Fruit fly (Drosophila melanogaster): Measurements from ENCODE around the gene CG5194.

The CG5194 gene

DNA sequence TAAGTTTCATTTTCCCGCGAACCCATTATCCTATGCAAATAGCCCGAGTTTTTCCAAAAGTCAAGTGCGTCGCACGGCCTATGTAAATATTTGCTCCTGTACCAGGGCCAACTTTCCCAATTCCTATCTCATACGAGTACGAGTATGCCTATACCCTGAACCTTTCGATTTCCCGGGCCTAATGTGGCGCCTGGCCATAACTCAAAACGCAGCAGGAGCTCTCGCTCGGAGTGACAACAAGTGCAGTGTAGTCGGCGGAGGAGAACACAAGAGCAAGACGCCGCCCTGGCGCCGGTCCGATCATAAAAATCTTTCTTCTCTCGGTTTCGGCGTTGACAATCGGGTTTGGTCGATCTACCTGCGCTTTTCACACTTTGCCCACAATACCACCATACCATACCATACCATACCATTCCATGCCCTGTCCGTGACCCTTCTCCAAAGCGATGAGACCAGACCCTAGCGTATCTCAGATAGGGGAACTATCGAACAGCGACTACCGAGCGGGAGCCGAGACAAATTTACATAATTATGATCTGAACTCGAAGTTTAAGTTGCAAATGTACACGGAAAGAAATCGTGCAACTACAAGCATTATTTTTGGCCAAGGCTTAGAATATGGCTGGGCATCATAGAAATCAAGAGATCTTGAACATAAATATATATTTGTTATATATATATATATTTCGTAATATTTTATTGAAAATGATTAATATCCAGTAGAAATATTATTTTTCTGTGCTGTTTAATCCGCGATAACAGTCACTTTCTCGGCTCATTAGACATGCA is 32.8 kb upstream of the CG5194 start (continued):
- TF ChIP-seq bcd (GFP tag; optimal IDR thresholded peaks at IDR 0.05) (peak; percentile 40), Dbx (GFP tag; IDR thresholded peaks at IDR 0.05) (no peak), CG30431 (GFP tag; optimal IDR thresholded peaks at IDR 0.05) (peak; percentile 23), CG34224 (GFP tag; IDR thresholded peaks at IDR 0.05; ENCODE audit: partially characterized antibody) (no peak), E2f1 (GFP tag; IDR thresholded peaks at IDR 0.05) (no peak), Fer2 (tag; optimal IDR thresholded peaks at IDR 0.05) (no peak), eyg (GFP tag; optimal IDR thresholded peaks at IDR 0.05) (no peak), Meics (GFP tag; optimal IDR thresholded peaks at IDR 0.05) (no peak), ind (GFP tag; optimal IDR thresholded peaks at IDR 0.05) (no peak), sima (GFP tag; optimal IDR thresholded peaks at IDR 0.05) (no peak), CG13123 (GFP tag; optimal IDR thresholded peaks at IDR 0.05) (no peak), pfk (GFP tag; optimal IDR thresholded peaks at IDR 0.05) (no peak), CG8388 (GFP tag; optimal IDR thresholded peaks at IDR 0.05) (peak; percentile 51), NK7.1 (GFP tag; optimal IDR thresholded peaks at IDR 0.05) (no peak), CG31388 (GFP tag; optimal IDR thresholded peaks at IDR 0.05) (no peak), bbx (GFP tag; IDR thresholded peaks at IDR 0.05; ENCODE audit: partially characterized antibody) (no peak), Hr78 (GFP tag; optimal IDR thresholded peaks at IDR 0.05) (peak in 1 of 2 experiments; percentile 65), CG10543 (GFP tag; optimal IDR thresholded peaks at IDR 0.05) (no peak), crp (GFP tag; optimal IDR thresholded peaks at IDR 0.05) (no peak), wdn (GFP tag; IDR thresholded peaks at IDR 0.05) (no peak), CG12744 (GFP tag; optimal IDR thresholded peaks at IDR 0.05) (no peak), CG12299 (tag; optimal IDR thresholded peaks at IDR 0.05) (no peak), H15 (GFP tag; IDR thresholded peaks at IDR 0.05) (no peak), lov (optimal IDR thresholded peaks at IDR 0.05) (no peak), lov (GFP tag; IDR thresholded peaks at IDR 0.05) (no peak), pb (GFP tag; optimal IDR thresholded peaks at IDR 0.05) (no peak), Ssrp (tag; optimal IDR thresholded peaks at IDR 0.05) (peak; percentile 68), Dip2 (GFP tag; IDR thresholded peaks at IDR 0.05) (no peak), CG4328 (GFP tag; optimal IDR thresholded peaks at IDR 0.05) (no peak), Taf1 (GFP tag; IDR thresholded peaks at IDR 0.05) (no peak), Hmx (GFP tag; optimal IDR thresholded peaks at IDR 0.05) (no peak), abd-A (tag; optimal IDR thresholded peaks at IDR 0.05) (peak; percentile 59), caup (GFP tag; optimal IDR thresholded peaks at IDR 0.05; ENCODE audit: severe bottlenecking) (no peak), CG5953 (GFP tag; IDR thresholded peaks at IDR 0.05) (no peak), tgo (GFP tag; IDR thresholded peaks at IDR 0.05) (no peak; the same call in 2 of the 3 replicates), Sox100B (GFP tag; optimal IDR thresholded peaks at IDR 0.05) (peak; percentile 55)

DNA sequence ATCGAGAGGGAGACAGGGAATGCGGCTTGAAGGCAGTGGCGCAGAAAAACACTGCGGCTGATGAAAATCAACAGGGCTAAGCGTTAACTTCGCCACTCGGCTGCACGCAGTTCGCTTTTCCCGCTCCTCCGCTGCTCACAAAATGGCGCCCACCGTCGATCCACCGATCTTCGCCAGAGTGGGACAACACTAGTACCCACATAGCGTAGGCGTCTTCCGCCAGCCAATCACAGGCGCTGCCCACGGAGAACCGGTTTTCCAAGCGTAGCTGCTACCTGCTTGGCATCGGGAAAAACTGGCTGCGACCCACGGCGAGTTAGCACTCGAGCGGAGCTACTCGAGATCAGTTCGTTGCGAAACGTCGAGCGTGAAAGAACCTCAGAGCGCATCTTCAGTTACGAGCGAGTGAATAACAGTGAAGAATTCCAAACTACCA is 31.4 kb upstream of the CG5194 start, which contains the start of gene Doc1:
Gene Doc1, plus strand, starts transcription at position 334 of the 436 bp plus-strand sequence.
- TF ChIP-seq Vsx1 (GFP tag; optimal IDR thresholded peaks at IDR 0.05) (no peak), Nf-YA (GFP tag; IDR thresholded peaks at IDR 0.05) (peak; percentile 96), CG8765 (GFP tag; IDR thresholded peaks at IDR 0.05) (peak; percentile 20; the same call in 1 of the 2 replicates), lov (optimal IDR thresholded peaks at IDR 0.05) (no peak), lov (GFP tag; IDR thresholded peaks at IDR 0.05) (no peak), D (optimal IDR thresholded peaks at IDR 0.05) (peak; percentile 44), D (GFP tag; optimal IDR thresholded peaks at IDR 0.05) (no peak), CG10321 (GFP tag; IDR thresholded peaks at IDR 0.05) (peak; percentile 96), CG34376 (GFP tag; optimal IDR thresholded peaks at IDR 0.05) (no peak), CG6254 (GFP tag; optimal IDR thresholded peaks at IDR 0.05) (no peak), Scr (GFP tag; IDR thresholded peaks at IDR 0.05; ENCODE audit: partially characterized antibody) (peak; percentile 30; the same call in 1 of the 2 replicates), CG7928 (GFP tag; optimal IDR thresholded peaks at IDR 0.05) (no peak), fu2 (GFP tag; optimal IDR thresholded peaks at IDR 0.05) (no peak), gcm (GFP tag; optimal IDR thresholded peaks at IDR 0.05) (peak; percentile 61), Doc3 (GFP tag; IDR thresholded peaks at IDR 0.05; ENCODE audit: partially characterized antibody) (no peak), CG10654 (GFP tag; optimal IDR thresholded peaks at IDR 0.05) (no peak), D19B (GFP tag; optimal IDR thresholded peaks at IDR 0.05) (no peak)

All from whole organism, embryonic.